Fruit fly (Drosophila melanogaster): ENCODE measurements around the gene CG14989.

CG14989 gene

dm6 chr3L:4108844-4109494 lies 21.6 kb downstream of the CG14989 start:
- peak; percentile 65 for TF ChIP-seq sob (GFP tag; IDR thresholded peaks at IDR 0.05)
- TF ChIP-seq HmgZ (tag; optimal IDR thresholded peaks at IDR 0.05): peak; percentile 58
- TF ChIP-seq CoRest (tag; optimal IDR thresholded peaks at IDR 0.05): peak; percentile 87
- TF ChIP-seq CG2129 (GFP tag; IDR thresholded peaks at IDR 0.05; ENCODE audit: partially characterized antibody): no peak
- TF ChIP-seq Pdp1 (GFP tag; optimal IDR thresholded peaks at IDR 0.05): peak; percentile 53 to 80
- no peak for TF ChIP-seq ato (GFP tag; IDR thresholded peaks at IDR 0.05; ENCODE audit: partially characterized antibody)
- TF ChIP-seq zfh2 (GFP tag; optimal IDR thresholded peaks at IDR 0.05): peak; percentile 31
- TF ChIP-seq cg (GFP tag; optimal IDR thresholded peaks at IDR 0.05): no peak
- no peak for TF ChIP-seq Elba2 (GFP tag; optimal IDR thresholded peaks at IDR 0.05)
- no peak for TF ChIP-seq sna (GFP tag; IDR thresholded peaks at IDR 0.05; ENCODE audit: partially characterized antibody)
- TF ChIP-seq nom (GFP tag; optimal IDR thresholded peaks at IDR 0.05): no peak
- TF ChIP-seq Gsc (GFP tag; IDR thresholded peaks at IDR 0.05): no peak
- TF ChIP-seq pita (GFP tag; optimal IDR thresholded peaks at IDR 0.05): no peak
- TF ChIP-seq aop (GFP tag; IDR thresholded peaks at IDR 0.05): no peak
- peak; percentile 66 for TF ChIP-seq CG10147 (GFP tag; optimal IDR thresholded peaks at IDR 0.05)
- TF ChIP-seq lab (GFP tag; optimal IDR thresholded peaks at IDR 0.05): peak; percentile 77
- TF ChIP-seq CG12942 (GFP tag; optimal IDR thresholded peaks at IDR 0.05): peak; percentile 57
- TF ChIP-seq CG11398 (GFP tag; optimal IDR thresholded peaks at IDR 0.05): peak; percentile 35
- TF ChIP-seq yki (optimal IDR thresholded peaks at IDR 0.05): no peak
- TF ChIP-seq CG7745 (tag; optimal IDR thresholded peaks at IDR 0.05): no peak
- no peak for TF ChIP-seq pan (optimal IDR thresholded peaks at IDR 0.05)
- peak in 1 of 2 experiments; percentile 68 for TF ChIP-seq pan (GFP tag; optimal IDR thresholded peaks at IDR 0.05 in 1 of 2, IDR thresholded peaks at IDR 0.05 in 1 of 2)
- TF ChIP-seq fu2 (GFP tag; optimal IDR thresholded peaks at IDR 0.05): no peak
- 0 out of 2 replicates have a peak, but pooled peaks have one; percentile 43 for TF ChIP-seq Nf-YA (GFP tag; IDR thresholded peaks at IDR 0.05)
- peak; percentile 69 for TF ChIP-seq unpg (GFP tag; optimal IDR thresholded peaks at IDR 0.05)
- peak; percentile 65 for TF ChIP-seq slbo (GFP tag; IDR thresholded peaks at IDR 0.05)
- TF ChIP-seq bowl (GFP tag; IDR thresholded peaks at IDR 0.05): peak; percentile 47; the same call in 1 of the 2 replicates
- TF ChIP-seq CG14965 (GFP tag; optimal IDR thresholded peaks at IDR 0.05; ENCODE audit: borderline replicate concordance): peak; percentile 32
- TF ChIP-seq CG12769 (tag; optimal IDR thresholded peaks at IDR 0.05): peak; percentile 38
- TF ChIP-seq fru (optimal IDR thresholded peaks at IDR 0.05): no peak
- peak; percentile 33 for TF ChIP-seq ab (GFP tag; optimal IDR thresholded peaks at IDR 0.05)
- peak; percentile 64 for TF ChIP-seq Dek (tag; optimal IDR thresholded peaks at IDR 0.05)
- TF ChIP-seq CG9876 (GFP tag; optimal IDR thresholded peaks at IDR 0.05): peak; percentile 18
- TF ChIP-seq Dip3 (GFP tag; optimal IDR thresholded peaks at IDR 0.05): peak; percentile 61
- TF ChIP-seq org-1 (GFP tag; optimal IDR thresholded peaks at IDR 0.05): peak; percentile 67
- peak; percentile 18 for TF ChIP-seq kah (GFP tag; optimal IDR thresholded peaks at IDR 0.05)
- no peak for TF ChIP-seq stc (GFP tag; IDR thresholded peaks at IDR 0.05)
- 0 out of 2 replicates have a peak, but pooled peaks have one; percentile 36 for TF ChIP-seq ranshi (GFP tag; IDR thresholded peaks at IDR 0.05)
- peak; percentile 42 for TF ChIP-seq CG17186 (GFP tag; optimal IDR thresholded peaks at IDR 0.05)
- TF ChIP-seq wek (GFP tag; optimal IDR thresholded peaks at IDR 0.05): no peak
- TF ChIP-seq ash1 (GFP tag; optimal IDR thresholded peaks at IDR 0.05): no peak
- TF ChIP-seq CG17829 (tag; optimal IDR thresholded peaks at IDR 0.05): peak; percentile 74
- no peak for TF ChIP-seq Rx (GFP tag; IDR thresholded peaks at IDR 0.05)
- TF ChIP-seq lola (GFP tag; optimal IDR thresholded peaks at IDR 0.05): peak in 1 of 3 experiments; percentile 80
- peak; percentile 69 for TF ChIP-seq Hr3 (GFP tag; optimal IDR thresholded peaks at IDR 0.05)
- peak; percentile 30 for TF ChIP-seq CG12071 (GFP tag; optimal IDR thresholded peaks at IDR 0.05)
- peak; percentile 67 for TF ChIP-seq Atf6 (GFP tag; IDR thresholded peaks at IDR 0.05)
- peak; percentile 57; the same call in 1 of the 2 replicates for TF ChIP-seq CG3847 (GFP tag; IDR thresholded peaks at IDR 0.05)
- no peak for TF ChIP-seq pros (GFP tag; optimal IDR thresholded peaks at IDR 0.05)
- peak; percentile 74 for TF ChIP-seq CG12659 (GFP tag; optimal IDR thresholded peaks at IDR 0.05)

All from whole organism, embryonic.